Worm (Caenorhabditis elegans): Measurements from ENCODE around the gene acr-15.

ce11 chrV:8545531-8546224, 6.8 kb upstream of the acr-15 start, which contains the start of the genes slc-17.8 and asns-1:
- no peak for TF ChIP-seq ztf-26 (tag; optimal IDR thresholded peaks at IDR 0.05)
- no peak for TF ChIP-seq pha-4 (tag; optimal IDR thresholded peaks at IDR 0.05)
- TF ChIP-seq F37B4.10 (GFP tag; IDR thresholded peaks at IDR 0.05): no peak
- no peak for TF ChIP-seq dpl-1 (GFP tag; optimal IDR thresholded peaks at IDR 0.05)
- TF ChIP-seq efl-1 (GFP tag; optimal IDR thresholded peaks at IDR 0.05): no peak
- no peak for TF ChIP-seq F33H1.4 (GFP tag; IDR thresholded peaks at IDR 0.05)
- no peak for TF ChIP-seq nhr-120 (GFP tag; IDR thresholded peaks at IDR 0.05)
- no peak for TF ChIP-seq nhr-27 (tag; optimal IDR thresholded peaks at IDR 0.05)
- TF ChIP-seq somi-1 (GFP tag; optimal IDR thresholded peaks at IDR 0.05): no peak
- no peak for TF ChIP-seq snpc-4 (GFP tag; optimal IDR thresholded peaks at IDR 0.05)
- no peak for TF ChIP-seq snpc-4 (tag; optimal IDR thresholded peaks at IDR 0.05)
- no peak for TF ChIP-seq hmg-1.2 (GFP tag; IDR thresholded peaks at IDR 0.05)
- TF ChIP-seq tlf-1 (GFP tag; optimal IDR thresholded peaks at IDR 0.05): no peak

Measured in whole organism, young adult.